Worm (Caenorhabditis elegans) whole organism, L1 larva: ENCODE results near the gene nra-4.

Source experiments
- F16B12.6 ChIP-seq: fragments of 150-350 bp; optimal IDR thresholded peaks from 2 replicates; lab custom pipeline; 2014; ENCODE audit warnings: missing biosample characterization, missing genetic modification characterization
- blmp-1 ChIP-seq: fragments of 150-350 bp; optimal IDR thresholded peaks from 2 replicates; lab custom pipeline; 2014; ENCODE audit warnings: missing biosample characterization, missing genetic modification characterization

ce11 chrV:1023367-1023766 is 25.0 kb downstream of the nra-4 start, which contains the start of gene pei-2:
- TF ChIP-seq blmp-1 (tag; lab: Kevin White, UChicago) (no peak), F16B12.6 (no peak)
